Worm (Caenorhabditis elegans): ENCODE results near the gene F53F4.2.

ce11 chrV:13566967-13567366 is 22.4 kb downstream of the F53F4.2 start:
- TF ChIP-seq nhr-77 (tag; optimal IDR thresholded peaks at IDR 0.05), result no peak
- TF ChIP-seq mdl-1 (tag; optimal IDR thresholded peaks at IDR 0.05), result no peak
- TF ChIP-seq unc-62 (GFP tag; optimal IDR thresholded peaks at IDR 0.05), result no peak
- no peak for TF ChIP-seq elt-1 (tag; optimal IDR thresholded peaks at IDR 0.05)
- no peak for TF ChIP-seq fos-1 (tag; optimal IDR thresholded peaks at IDR 0.05)
- no peak for TF ChIP-seq R02D3.7 (tag; optimal IDR thresholded peaks at IDR 0.05)
- no peak for TF ChIP-seq lin-39 (tag; optimal IDR thresholded peaks at IDR 0.05)
- TF ChIP-seq unc-39 (tag; optimal IDR thresholded peaks at IDR 0.05), result no peak
- no peak for TF ChIP-seq ceh-16 (tag; optimal IDR thresholded peaks at IDR 0.05)
- no peak for TF ChIP-seq lin-13 (GFP tag; optimal IDR thresholded peaks at IDR 0.05)
- TF ChIP-seq skn-1 (tag; optimal IDR thresholded peaks at IDR 0.05), result no peak

Measured in whole organism, L2 larva.